Worm (Caenorhabditis elegans): Measurements from ENCODE around the gene glr-6.

Gene glr-6

ce11 chrX:6823218-6823979, 17.1 kb downstream of the glr-6 start, which contains the start of gene gei-15:
Gene gei-15, minus strand, starts transcription at chrX:6823268.
- TF ChIP-seq tbx-37 (GFP tag; conservative IDR thresholded peaks at IDR 0.05), result no peak
- TF ChIP-seq ets-7 (tag; optimal IDR thresholded peaks at IDR 0.05), result no peak
- TF ChIP-seq hmg-4 (GFP tag; optimal IDR thresholded peaks at IDR 0.05), result no peak

DNA sequence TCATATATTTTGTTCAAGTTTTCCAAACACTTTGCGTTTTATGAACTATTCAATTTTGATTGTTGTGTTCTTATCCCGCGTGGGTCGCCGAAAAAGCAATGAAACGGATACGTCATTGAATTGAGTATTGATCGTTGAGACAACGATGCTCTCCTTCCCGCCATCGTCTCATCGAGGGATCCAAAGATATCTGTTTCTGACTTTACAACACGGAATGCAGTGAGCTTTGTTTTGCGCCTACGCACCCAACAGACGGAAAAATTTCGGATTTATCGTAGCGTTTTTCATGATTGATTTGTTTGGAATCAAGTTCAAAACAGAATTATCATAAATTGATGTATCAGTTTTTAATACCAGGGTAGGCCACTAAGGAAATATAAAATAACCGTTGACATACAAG, 18.0 kb downstream of the glr-6 start:
- TF ChIP-seq tbx-37 (GFP tag; conservative IDR thresholded peaks at IDR 0.05) (no peak), flt-1 (GFP tag; IDR thresholded peaks at IDR 0.05) (no peak), tbx-11 (GFP tag; IDR thresholded peaks at IDR 0.05) (no peak), pes-1 (GFP tag; IDR thresholded peaks at IDR 0.05) (no peak), hmbx-1 (tag; optimal IDR thresholded peaks at IDR 0.05) (no peak), B0310.2 (tag; optimal IDR thresholded peaks at IDR 0.05) (no peak), tra-4 (tag; optimal IDR thresholded peaks at IDR 0.05) (no peak), ama-1 (optimal IDR thresholded peaks at IDR 0.05) (no peak), F13C5.2 (tag; optimal IDR thresholded peaks at IDR 0.05) (no peak), hmg-4 (GFP tag; optimal IDR thresholded peaks at IDR 0.05) (no peak)

ce11 chrX:6819633-6820032, 20.9 kb downstream of the glr-6 start:
- TF ChIP-seq ets-7 (tag; optimal IDR thresholded peaks at IDR 0.05), result no peak
- no peak for TF ChIP-seq ceh-36 (tag; optimal IDR thresholded peaks at IDR 0.05)
- no peak for TF ChIP-seq tbx-11 (GFP tag; IDR thresholded peaks at IDR 0.05)
- no peak for TF ChIP-seq tbx-37 (GFP tag; conservative IDR thresholded peaks at IDR 0.05)
- TF ChIP-seq scrt-1 (GFP tag; IDR thresholded peaks at IDR 0.05), result no peak
- TF ChIP-seq hnd-1 (tag; optimal IDR thresholded peaks at IDR 0.05), result no peak
- TF ChIP-seq hmbx-1 (tag; optimal IDR thresholded peaks at IDR 0.05), result no peak
- no peak for TF ChIP-seq pes-1 (GFP tag; IDR thresholded peaks at IDR 0.05)
- TF ChIP-seq B0310.2 (tag; optimal IDR thresholded peaks at IDR 0.05), result no peak
- TF ChIP-seq hmg-4 (GFP tag; optimal IDR thresholded peaks at IDR 0.05), result no peak
- no peak for TF ChIP-seq F13C5.2 (tag; optimal IDR thresholded peaks at IDR 0.05)
- no peak for TF ChIP-seq sea-1 (GFP tag; conservative IDR thresholded peaks at IDR 0.05)
- no peak for TF ChIP-seq flt-1 (GFP tag; IDR thresholded peaks at IDR 0.05)
- TF ChIP-seq aly-1 (tag; optimal IDR thresholded peaks at IDR 0.05), result no peak

ce11 chrX:6819135-6819534, 21.4 kb downstream of the glr-6 start:
- TF ChIP-seq tbx-11 (GFP tag; IDR thresholded peaks at IDR 0.05), result no peak
- no peak for TF ChIP-seq ets-7 (tag; optimal IDR thresholded peaks at IDR 0.05)
- no peak for TF ChIP-seq pes-1 (GFP tag; IDR thresholded peaks at IDR 0.05)
- TF ChIP-seq flt-1 (GFP tag; IDR thresholded peaks at IDR 0.05), result no peak
- TF ChIP-seq tra-4 (tag; optimal IDR thresholded peaks at IDR 0.05), result no peak
- TF ChIP-seq F13C5.2 (tag; optimal IDR thresholded peaks at IDR 0.05), result no peak
- TF ChIP-seq aly-1 (tag; optimal IDR thresholded peaks at IDR 0.05), result no peak
- TF ChIP-seq ceh-13 (GFP tag; optimal IDR thresholded peaks at IDR 0.05), result no peak
- TF ChIP-seq B0310.2 (tag; optimal IDR thresholded peaks at IDR 0.05), result no peak
- TF ChIP-seq tbx-37 (GFP tag; conservative IDR thresholded peaks at IDR 0.05), result no peak

- TF ChIP-seq ceh-13 (GFP tag; optimal IDR thresholded peaks at IDR 0.05) (no peak), scrt-1 (GFP tag; IDR thresholded peaks at IDR 0.05) (no peak), B0310.2 (tag; optimal IDR thresholded peaks at IDR 0.05) (no peak), flt-1 (GFP tag; IDR thresholded peaks at IDR 0.05) (no peak), ama-1 (optimal IDR thresholded peaks at IDR 0.05) (no peak), pes-1 (GFP tag; IDR thresholded peaks at IDR 0.05) (no peak)
These were observed 22.5 kb downstream of the glr-6 start, which contains the start of gene dhs-28 for ce11 chrX:6818036-6818488. Gene dhs-28, plus strand, starts transcription at chrX:6818438.

DNA sequence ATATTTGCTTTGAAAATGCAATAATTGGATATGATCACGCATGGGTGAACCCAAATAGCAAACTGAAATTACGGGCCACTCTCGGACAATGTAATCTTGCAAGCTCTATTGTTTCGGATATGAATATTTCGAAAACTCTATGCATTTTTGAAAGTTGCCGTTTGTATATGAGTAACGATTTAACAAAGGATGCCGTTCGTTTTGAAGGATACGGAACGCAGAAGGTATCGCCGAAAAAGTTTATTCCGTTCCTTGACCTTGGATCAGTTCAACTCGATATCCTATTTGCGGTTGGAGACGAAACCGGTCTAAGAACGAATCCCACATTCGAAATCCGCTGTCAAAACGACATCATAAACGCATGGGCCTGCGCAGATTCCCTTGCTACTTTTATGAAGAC, 27.5 kb downstream of the glr-6 start:
- TF ChIP-seq tra-4 (tag; optimal IDR thresholded peaks at IDR 0.05) (no peak), ceh-13 (GFP tag; optimal IDR thresholded peaks at IDR 0.05) (no peak)

ce11 chrX:6808640-6809039, 31.9 kb downstream of the glr-6 start:
- TF ChIP-seq ceh-13 (GFP tag; optimal IDR thresholded peaks at IDR 0.05) (no peak), ets-7 (tag; optimal IDR thresholded peaks at IDR 0.05) (no peak), B0310.2 (tag; optimal IDR thresholded peaks at IDR 0.05) (no peak), ceh-36 (tag; optimal IDR thresholded peaks at IDR 0.05) (no peak), flt-1 (GFP tag; IDR thresholded peaks at IDR 0.05) (no peak), ama-1 (optimal IDR thresholded peaks at IDR 0.05) (no peak), hmg-4 (GFP tag; optimal IDR thresholded peaks at IDR 0.05) (no peak), sea-1 (GFP tag; conservative IDR thresholded peaks at IDR 0.05) (no peak), tbx-37 (GFP tag; conservative IDR thresholded peaks at IDR 0.05) (no peak), tra-4 (tag; optimal IDR thresholded peaks at IDR 0.05) (no peak), F13C5.2 (tag; optimal IDR thresholded peaks at IDR 0.05) (no peak), tbx-11 (GFP tag; IDR thresholded peaks at IDR 0.05) (no peak)

DNA sequence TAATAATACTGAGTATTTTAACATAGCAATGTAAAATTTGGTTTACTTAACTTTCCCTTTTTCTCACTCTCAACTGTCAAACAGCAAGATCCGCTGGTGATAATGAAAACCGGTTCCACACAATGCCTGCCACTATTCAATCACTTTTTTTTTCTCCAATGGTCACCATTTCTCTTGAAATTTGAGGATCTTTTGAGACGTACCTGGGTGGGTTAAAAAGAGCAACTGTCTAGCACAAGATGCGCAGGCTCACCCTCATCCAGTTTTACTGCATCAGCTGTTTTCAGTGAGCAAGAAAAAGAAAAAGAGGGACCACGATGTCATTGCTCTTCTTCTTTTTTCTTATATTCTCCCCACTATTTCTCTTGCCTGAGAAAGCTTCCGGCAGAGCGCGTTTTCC, 32.3 kb downstream of the glr-6 start:
- no peak for TF ChIP-seq ama-1 (optimal IDR thresholded peaks at IDR 0.05)
- TF ChIP-seq ceh-36 (tag; optimal IDR thresholded peaks at IDR 0.05), result no peak
- no peak for TF ChIP-seq flt-1 (GFP tag; IDR thresholded peaks at IDR 0.05)
- no peak for TF ChIP-seq tra-4 (tag; optimal IDR thresholded peaks at IDR 0.05)
- no peak for TF ChIP-seq ets-7 (tag; optimal IDR thresholded peaks at IDR 0.05)
- no peak for TF ChIP-seq ceh-13 (GFP tag; optimal IDR thresholded peaks at IDR 0.05)
- TF ChIP-seq sea-1 (GFP tag; conservative IDR thresholded peaks at IDR 0.05), result no peak
- no peak for TF ChIP-seq scrt-1 (GFP tag; IDR thresholded peaks at IDR 0.05)
- TF ChIP-seq tbx-11 (GFP tag; IDR thresholded peaks at IDR 0.05), result no peak

All from whole organism, early embryonic.